Worm (Caenorhabditis elegans) whole organism, young adult: ENCODE data around the gene R151.8.
A peak's percentile ranks its signal among the peaks of the same experiment; 100 is the strongest.

Source experiments
- K11D2.4 ChIP-seq: fragments of 200-800 bp; sonication (Bioruptor generic); IDR thresholded peaks from 2 replicates; pipeline ENCODE4 v1.3.6; 2022; ENCODE audit warnings: missing genetic modification reagents, missing genetic modification characterization, missing compliant biosample characterization
- athp-1 ChIP-seq: sonication (generic microtip); optimal IDR thresholded peaks from 2 replicates; lab custom pipeline; 2017; ENCODE audit warnings: mild to moderate bottlenecking, missing genetic modification characterization, missing compliant biosample characterization
- attf-6 ChIP-seq: fragments of 200-800 bp; sonication (Bioruptor generic); IDR thresholded peaks from 2 replicates; pipeline ENCODE4 v1.3.6; 2022; ENCODE audit warnings: missing genetic modification reagents, missing genetic modification characterization, missing compliant biosample characterization
- chd-7 ChIP-seq: sonication (generic microtip); optimal IDR thresholded peaks from 2 replicates; lab custom pipeline; 2016; ENCODE audit warnings: mild to moderate bottlenecking, missing genetic modification characterization, moderate library complexity, missing compliant biosample characterization
- efl-1 ChIP-seq: fragments of 150-350 bp; optimal IDR thresholded peaks from 2 replicates; lab custom pipeline; 2014; ENCODE audit warnings: missing biosample characterization, missing genetic modification reagents, missing genetic modification characterization
- lag-1 ChIP-seq: fragments of 200-800 bp; sonication (Bioruptor generic); IDR thresholded peaks from 2 replicates; pipeline ENCODE4 v1.3.6; 2022; ENCODE audit warnings: missing genetic modification reagents, missing genetic modification characterization, missing compliant biosample characterization
- nhr-179 ChIP-seq: sonication (generic microtip); optimal IDR thresholded peaks from 2 replicates; lab custom pipeline; 2016; ENCODE audit warnings: mild to moderate bottlenecking, missing genetic modification characterization, missing compliant biosample characterization
- nhr-90 ChIP-seq: sonication (generic microtip); optimal IDR thresholded peaks from 2 replicates; lab custom pipeline; 2016; ENCODE audit warnings: missing genotype, mild to moderate bottlenecking, missing genetic modification characterization, missing compliant biosample characterization
- pha-4 ChIP-seq: fragments of 150-350 bp; sonication (generic microtip); optimal IDR thresholded peaks from 2 replicates; lab custom pipeline; 2014; ENCODE audit warnings: missing biosample characterization, missing genetic modification reagents, missing genetic modification characterization
- rcor-1 ChIP-seq: fragments of 200-800 bp; sonication (Bioruptor generic); IDR thresholded peaks from 2 replicates; pipeline ENCODE4 v1.3.6; 2022; ENCODE audit warnings: missing genetic modification reagents, missing genetic modification characterization, missing compliant biosample characterization
- unc-130 ChIP-seq: sonication (generic microtip); optimal IDR thresholded peaks from 2 replicates; lab custom pipeline; 2016; ENCODE audit warnings: missing genetic modification reagents, missing genetic modification characterization, missing compliant biosample characterization
- unc-62 ChIP-seq: fragments of 150-350 bp; optimal IDR thresholded peaks from 2 replicates; lab custom pipeline; 2014; ENCODE audit warnings: missing biosample characterization, missing genetic modification reagents, missing genetic modification characterization

DNA sequence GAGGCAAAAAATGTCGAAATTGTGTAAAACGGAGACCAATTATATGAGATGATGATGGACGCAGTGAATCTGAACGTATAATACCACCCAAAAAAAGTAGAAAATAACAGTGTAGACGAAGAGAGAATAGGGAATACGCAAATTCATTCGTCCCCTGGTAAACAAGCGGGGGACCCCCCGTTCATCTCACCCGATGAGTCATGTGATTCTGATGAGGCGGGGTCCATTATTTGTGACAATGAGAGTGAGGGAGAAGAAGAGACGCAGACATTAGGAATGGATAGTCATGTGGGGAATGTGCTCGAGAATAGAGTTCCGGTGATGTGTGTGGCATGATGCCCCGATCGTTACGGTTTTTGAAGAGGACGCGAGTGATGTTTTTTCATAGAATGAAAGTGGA lies 42.5 kb upstream of the R151.8 start:
- TF ChIP-seq athp-1 (tag; lab: Kevin White, UChicago) (no peak), chd-7 (tag; lab: Kevin White, UChicago) (peak; percentile 61), nhr-90 (tag; lab: Kevin White, UChicago) (no peak), unc-130 (no peak), rcor-1 (no peak), pha-4 (tag; lab: Kevin White, UChicago) (no peak), efl-1 (GFP tag; lab: Kevin White, UChicago) (no peak), nhr-179 (tag; lab: Kevin White, UChicago) (no peak), attf-6 (GFP tag; lab: Robert Waterston, UW) (no peak), K11D2.4 (no peak), lag-1 (GFP tag; lab: Robert Waterston, UW) (no peak), unc-62 (no peak)
